Fruit fly (Drosophila melanogaster): ENCODE data around the gene Rint1.

The Rint1 gene

dm6 chr3L:7347984-7348631, 24.7 kb downstream of the Rint1 start, which contains the start of the genes Srp19 and qm (continued):
- TF ChIP-seq Meics (GFP tag; optimal IDR thresholded peaks at IDR 0.05) (peak; percentile 14), CG3407 (GFP tag; optimal IDR thresholded peaks at IDR 0.05) (no peak), CG1792 (GFP tag; optimal IDR thresholded peaks at IDR 0.05) (peak; percentile 20), da (GFP tag; optimal IDR thresholded peaks at IDR 0.05) (no peak)

dm6 chr3L:7349311-7349710, 25.9 kb downstream of the Rint1 start:
- TF ChIP-seq Hmx (GFP tag; optimal IDR thresholded peaks at IDR 0.05) (no peak), schlank (tag; optimal IDR thresholded peaks at IDR 0.05) (no peak), chn (GFP tag; optimal IDR thresholded peaks at IDR 0.05) (no peak), CG10654 (GFP tag; optimal IDR thresholded peaks at IDR 0.05) (no peak), CG17829 (tag; optimal IDR thresholded peaks at IDR 0.05) (no peak), CG9727 (GFP tag; optimal IDR thresholded peaks at IDR 0.05) (peak; percentile 9), her (GFP tag; optimal IDR thresholded peaks at IDR 0.05) (no peak), crol (GFP tag; IDR thresholded peaks at IDR 0.05) (peak; percentile 82), YL-1 (GFP tag; optimal IDR thresholded peaks at IDR 0.05) (no peak), chinmo (GFP tag; IDR thresholded peaks at IDR 0.05; ENCODE audit: partially characterized antibody) (0 out of 4 replicates have a peak, but pooled peaks have one; percentile 33), CG9876 (GFP tag; optimal IDR thresholded peaks at IDR 0.05) (no peak), tna (GFP tag; IDR thresholded peaks at IDR 0.05; ENCODE audit: partially characterized antibody) (no peak), Fer1 (GFP tag; optimal IDR thresholded peaks at IDR 0.05) (peak; percentile 7), bab2 (GFP tag; optimal IDR thresholded peaks at IDR 0.05) (no peak), CG18262 (tag; optimal IDR thresholded peaks at IDR 0.05) (no peak), CG17802 (tag; optimal IDR thresholded peaks at IDR 0.05) (no peak), Doc2 (GFP tag; IDR thresholded peaks at IDR 0.05) (no peak), sd (tag; optimal IDR thresholded peaks at IDR 0.05) (peak; percentile 37), Tbp (GFP tag; optimal IDR thresholded peaks at IDR 0.05) (no peak), CG32532 (GFP tag; IDR thresholded peaks at IDR 0.05) (no peak), Nf-YC (tag; optimal IDR thresholded peaks at IDR 0.05) (peak; percentile 4), lilli (GFP tag; optimal IDR thresholded peaks at IDR 0.05) (no peak), Lpt (GFP tag; optimal IDR thresholded peaks at IDR 0.05) (no peak), maf-S (GFP tag; optimal IDR thresholded peaks at IDR 0.05) (no peak), Hr78 (GFP tag; optimal IDR thresholded peaks at IDR 0.05) (peak in 1 of 2 experiments; percentile 70), CG13296 (GFP tag; optimal IDR thresholded peaks at IDR 0.05) (no peak), CG1792 (GFP tag; optimal IDR thresholded peaks at IDR 0.05) (no peak), CkIIα-i1 (GFP tag; IDR thresholded peaks at IDR 0.05) (no peak), Dref (GFP tag; IDR thresholded peaks at IDR 0.05) (no peak), Meics (GFP tag; optimal IDR thresholded peaks at IDR 0.05) (peak; percentile 16), jigr1 (GFP tag; IDR thresholded peaks at IDR 0.05) (no peak), NK7.1 (GFP tag; optimal IDR thresholded peaks at IDR 0.05) (no peak), CG10543 (GFP tag; optimal IDR thresholded peaks at IDR 0.05) (peak; percentile 40), CG4360 (GFP tag; IDR thresholded peaks at IDR 0.05) (no peak), az2 (GFP tag; optimal IDR thresholded peaks at IDR 0.05) (no peak), ap (GFP tag; IDR thresholded peaks at IDR 0.05) (no peak), Stat92E (GFP tag; optimal IDR thresholded peaks at IDR 0.05) (no peak), MTF-1 (GFP tag; optimal IDR thresholded peaks at IDR 0.05; ENCODE audit: borderline replicate concordance) (no peak), Rfx (GFP tag; IDR thresholded peaks at IDR 0.05) (peak; percentile 41; the same call in 1 of the 2 replicates), CG4820 (GFP tag; optimal IDR thresholded peaks at IDR 0.05) (no peak), NfI (GFP tag; optimal IDR thresholded peaks at IDR 0.05) (no peak), scrt (GFP tag; optimal IDR thresholded peaks at IDR 0.05) (no peak), sug (tag; optimal IDR thresholded peaks at IDR 0.05) (peak; percentile 13), cwo (GFP tag; optimal IDR thresholded peaks at IDR 0.05) (peak; percentile 21), ash1 (GFP tag; optimal IDR thresholded peaks at IDR 0.05) (no peak), Spps (tag; optimal IDR thresholded peaks at IDR 0.05) (no peak)

Data from whole organism, embryonic.